Fruit fly (Drosophila melanogaster) whole organism, embryonic: ENCODE measurements around the gene Edg78E.
A peak's percentile ranks its signal among the peaks of the same experiment; 100 is the strongest.

ENCODE experiments used
- ATbp ChIP-seq: fragments of 200-800 bp; sonication (Bioruptor generic); optimal IDR thresholded peaks from 2 replicates; lab custom pipeline; 2017; ENCODE audit warnings: missing biosample characterization, mild to moderate bottlenecking, missing genetic modification characterization, missing genetic modification reagents
- Adf1 ChIP-seq: fragments of 200-800 bp; sonication (Bioruptor generic); IDR thresholded peaks from 2 replicates; pipeline ENCODE4 v1.3.6; 2022; ENCODE audit warnings: missing biosample characterization, missing genetic modification characterization
- CG10959 ChIP-seq: fragments of 200-800 bp; sonication (Bioruptor generic); IDR thresholded peaks from 2 replicates; pipeline ENCODE4 v1.3.6; 2022; ENCODE audit warnings: missing biosample characterization, missing genetic modification characterization
- CG11696 ChIP-seq: fragments of 200-800 bp; sonication (Bioruptor generic); IDR thresholded peaks from 2 replicates; pipeline ENCODE4 v1.3.6; 2022; ENCODE audit warnings: missing biosample characterization, missing genetic modification characterization
- CG12391 ChIP-seq: fragments of 200-800 bp; sonication (Bioruptor generic); optimal IDR thresholded peaks from 3 replicates; lab custom pipeline; 2018; ENCODE audit warnings: missing biosample characterization, mild to moderate bottlenecking, missing genetic modification characterization, moderate library complexity
- CG15479 ChIP-seq: fragments of 200-800 bp; sonication (Bioruptor generic); optimal IDR thresholded peaks from 3 replicates; lab custom pipeline; 2019; ENCODE audit warnings: missing biosample characterization, mild to moderate bottlenecking, missing genetic modification characterization, moderate library complexity
- CG18476 ChIP-seq: fragments of 200-800 bp; sonication (Bioruptor generic); optimal IDR thresholded peaks from 2 replicates; lab custom pipeline; 2016; ENCODE audit warnings: missing biosample characterization, mild to moderate bottlenecking, missing genetic modification characterization
- CG2889 ChIP-seq: fragments of 200-800 bp; sonication (Bioruptor generic); IDR thresholded peaks from 3 replicates; pipeline ENCODE4 v1.3.6; 2022; ENCODE audit warnings: missing biosample characterization, missing genetic modification characterization
- CG31388 ChIP-seq: fragments of 200-800 bp; sonication (Bioruptor generic); optimal IDR thresholded peaks from 2 replicates; lab custom pipeline; 2016; ENCODE audit warnings: missing biosample characterization, missing genetic modification characterization
- CG31441 ChIP-seq: fragments of 200-800 bp; sonication (Bioruptor generic); IDR thresholded peaks from 2 replicates; pipeline ENCODE4 v1.3.6; 2022; ENCODE audit warnings: missing biosample characterization, missing genetic modification characterization
- CG32772 ChIP-seq: fragments of 200-800 bp; sonication (Bioruptor generic); IDR thresholded peaks from 2 replicates; pipeline ENCODE4 v1.3.6; 2022; ENCODE audit warnings: missing biosample characterization, missing genetic modification characterization
- CG4424 ChIP-seq: fragments of 200-800 bp; sonication (Bioruptor generic); optimal IDR thresholded peaks from 3 replicates; lab custom pipeline; 2016; ENCODE audit warnings: missing biosample characterization, missing genetic modification characterization
- CG4617 ChIP-seq: fragments of 200-800 bp; sonication (Bioruptor generic); optimal IDR thresholded peaks from 3 replicates; lab custom pipeline; 2016; ENCODE audit warnings: missing biosample characterization, missing genetic modification characterization, borderline replicate concordance
- CG6854 ChIP-seq: fragments of 200-800 bp; sonication (Bioruptor generic); optimal IDR thresholded peaks from 3 replicates; lab custom pipeline; 2017; ENCODE audit warnings: missing biosample characterization, mild to moderate bottlenecking, missing genetic modification characterization
- D ChIP-seq, 2 experiments: fragments of 200-800 bp in 1 of 2; fragments of >200 bp in 1 of 2; sonication (Bioruptor generic) in 1 of 2; optimal IDR thresholded peaks; 2 replicates in 1 of 2; 3 replicates in 1 of 2; lab custom pipeline; 2017; ENCODE audit warnings: mild to moderate bottlenecking in 1 of 2, missing biosample characterization in 1 of 2, missing genetic modification characterization in 1 of 2, missing genetic modification reagents in 1 of 2
- Dp ChIP-seq: fragments of 200-800 bp; sonication (Bioruptor generic); optimal IDR thresholded peaks from 2 replicates; lab custom pipeline; 2018; ENCODE audit warnings: missing biosample characterization, mild to moderate bottlenecking, missing genetic modification characterization, moderate library complexity
- Fer2 ChIP-seq: fragments of 200-800 bp; sonication (Bioruptor generic); optimal IDR thresholded peaks from 2 replicates; lab custom pipeline; 2018; ENCODE audit warnings: missing biosample characterization, mild to moderate bottlenecking, missing genetic modification characterization, moderate library complexity
- Hand ChIP-seq: fragments of 200-800 bp; sonication (Bioruptor generic); optimal IDR thresholded peaks from 2 replicates; lab custom pipeline; 2017; ENCODE audit warnings: mild to moderate bottlenecking, missing biosample characterization, missing genetic modification reagents, missing genetic modification characterization
- Hr51 ChIP-seq, 2 experiments: fragments of 200-800 bp; sonication (Bioruptor generic); optimal IDR thresholded peaks; 2 replicates in 1 of 2; 3 replicates in 1 of 2; lab custom pipeline; 2016 to 2018; ENCODE audit warnings: missing biosample characterization in 2 of 2, missing genetic modification characterization in 2 of 2, mild to moderate bottlenecking in 1 of 2, moderate library complexity in 1 of 2
- Neu2 ChIP-seq: fragments of 200-800 bp; sonication (Bioruptor generic); optimal IDR thresholded peaks from 3 replicates; lab custom pipeline; 2016; ENCODE audit warnings: missing biosample characterization, missing genetic modification characterization, borderline replicate concordance
- Nf-YB ChIP-seq: fragments of 200-800 bp; sonication (Bioruptor generic); optimal IDR thresholded peaks from 3 replicates; lab custom pipeline; 2019; ENCODE audit warnings: missing biosample characterization, mild to moderate bottlenecking, missing genetic modification characterization, moderate library complexity
- Sin3A ChIP-seq: fragments of >200 bp; optimal IDR thresholded peaks from 2 replicates; lab custom pipeline; 2018
- Sry-β ChIP-seq: fragments of 200-800 bp; sonication (Bioruptor generic); optimal IDR thresholded peaks from 2 replicates; lab custom pipeline; 2018; ENCODE audit warnings: missing biosample characterization, mild to moderate bottlenecking, missing genetic modification characterization, moderate library complexity
- Vsx1 ChIP-seq: fragments of 200-800 bp; sonication (Bioruptor generic); optimal IDR thresholded peaks from 2 replicates; lab custom pipeline; 2017; ENCODE audit warnings: missing biosample characterization, mild to moderate bottlenecking, missing genetic modification characterization, missing genetic modification reagents
- ash1 ChIP-seq: fragments of 200-800 bp; sonication (Bioruptor generic); optimal IDR thresholded peaks from 2 replicates; lab custom pipeline; 2018; ENCODE audit warnings: missing biosample characterization, mild to moderate bottlenecking, missing genetic modification characterization
- cas ChIP-seq: fragments of 200-800 bp; sonication (Bioruptor generic); IDR thresholded peaks from 2 replicates; pipeline ENCODE4 v1.3.6; 2022; ENCODE audit warnings: missing biosample characterization, missing genetic modification characterization
- cato ChIP-seq: fragments of 200-800 bp; sonication (Bioruptor generic); optimal IDR thresholded peaks from 2 replicates; lab custom pipeline; 2016; ENCODE audit warnings: missing biosample characterization, missing genetic modification characterization, borderline replicate concordance
- chn ChIP-seq: fragments of 200-800 bp; sonication (Bioruptor generic); optimal IDR thresholded peaks from 2 replicates; lab custom pipeline; 2016; ENCODE audit warnings: missing biosample characterization, missing genetic modification characterization
- corto ChIP-seq: fragments of 200-800 bp; sonication (Bioruptor generic); optimal IDR thresholded peaks from 2 replicates; lab custom pipeline; 2016; ENCODE audit warnings: missing biosample characterization, mild to moderate bottlenecking, missing genetic modification characterization, moderate library complexity
- en ChIP-seq: fragments of 200-800 bp; sonication (Bioruptor generic); optimal IDR thresholded peaks from 2 replicates; lab custom pipeline; 2016; ENCODE audit warnings: missing biosample characterization, missing genetic modification characterization
- eyg ChIP-seq: fragments of 200-800 bp; sonication (Bioruptor generic); optimal IDR thresholded peaks from 3 replicates; lab custom pipeline; 2016; ENCODE audit warnings: missing biosample characterization, missing genetic modification characterization
- hbn ChIP-seq: fragments of 200-800 bp; sonication (Bioruptor generic); IDR thresholded peaks from 2 replicates; pipeline ENCODE4 v1.3.6; 2022; ENCODE audit warnings: missing biosample characterization, missing genetic modification characterization; ENCODE audit not compliant: partially characterized antibody
- inv ChIP-seq: fragments of 200-800 bp; sonication (Bioruptor generic); IDR thresholded peaks from 2 replicates; pipeline ENCODE4 v1.3.6; 2022; ENCODE audit warnings: missing biosample characterization, missing genetic modification characterization; ENCODE audit not compliant: partially characterized antibody
- lov ChIP-seq, 2 experiments: fragments of 200-800 bp in 1 of 2; fragments of >200 bp in 1 of 2; sonication (Bioruptor generic) in 1 of 2; IDR thresholded peaks in 1 of 2; optimal IDR thresholded peaks in 1 of 2; 2 replicates in 1 of 2; 3 replicates in 1 of 2; pipeline versions ENCODE4 v1.3.6 to Lab custom; 2017 to 2022; ENCODE audit warnings: missing biosample characterization in 1 of 2, missing genetic modification characterization in 1 of 2
- maf-S ChIP-seq: fragments of 200-800 bp; sonication (Bioruptor generic); optimal IDR thresholded peaks from 2 replicates; lab custom pipeline; 2016; ENCODE audit warnings: missing biosample characterization, missing genetic modification characterization
- prd ChIP-seq, 3 experiments: fragments of >200 bp in 2 of 3; fragments of 200-800 bp in 1 of 3; sonication (Bioruptor generic) in 1 of 3; optimal IDR thresholded peaks in 2 of 3; IDR thresholded peaks in 1 of 3; 2 replicates in 2 of 3; 3 replicates in 1 of 3; pipeline versions ENCODE4 v1.3.6 to Lab custom; 2017 to 2022; ENCODE audit warnings: missing biosample characterization in 1 of 3, missing genetic modification characterization in 1 of 3
- psq ChIP-seq: fragments of 200-800 bp; sonication (Bioruptor generic); optimal IDR thresholded peaks from 2 replicates; lab custom pipeline; 2017; ENCODE audit warnings: missing biosample characterization, missing genetic modification characterization
- pum ChIP-seq: fragments of 200-800 bp; sonication (Bioruptor generic); optimal IDR thresholded peaks from 2 replicates; lab custom pipeline; 2016; ENCODE audit warnings: missing biosample characterization, missing genetic modification characterization
- pzg ChIP-seq: fragments of 200-800 bp; sonication (Bioruptor generic); optimal IDR thresholded peaks from 3 replicates; lab custom pipeline; 2018; ENCODE audit warnings: missing biosample characterization, mild to moderate bottlenecking, missing genetic modification characterization, moderate library complexity
- repo ChIP-seq: fragments of 200-800 bp; sonication (Bioruptor generic); optimal IDR thresholded peaks from 2 replicates; lab custom pipeline; 2016; ENCODE audit warnings: missing biosample characterization, missing genetic modification characterization
- ro ChIP-seq: fragments of 200-800 bp; sonication (Bioruptor generic); IDR thresholded peaks from 2 replicates; pipeline ENCODE4 v1.3.6; 2022; ENCODE audit warnings: missing biosample characterization, missing genetic modification characterization
- run ChIP-seq: fragments of 200-800 bp; sonication (Bioruptor generic); optimal IDR thresholded peaks from 3 replicates; lab custom pipeline; 2018; ENCODE audit warnings: missing biosample characterization, mild to moderate bottlenecking, missing genetic modification characterization
- scrt ChIP-seq: fragments of 200-800 bp; sonication (Bioruptor generic); optimal IDR thresholded peaks from 2 replicates; lab custom pipeline; 2018; ENCODE audit warnings: missing biosample characterization, mild to moderate bottlenecking, missing genetic modification characterization, moderate library complexity
- sd ChIP-seq: fragments of 200-800 bp; sonication (Bioruptor generic); optimal IDR thresholded peaks from 3 replicates; lab custom pipeline; 2018; ENCODE audit warnings: missing biosample characterization, mild to moderate bottlenecking, missing genetic modification characterization, moderate library complexity
- sens-2 ChIP-seq: fragments of 200-800 bp; sonication (Bioruptor generic); IDR thresholded peaks from 2 replicates; pipeline ENCODE4 v1.3.6; 2022; ENCODE audit warnings: missing biosample characterization, missing genetic modification characterization
- shn ChIP-seq: fragments of 200-800 bp; sonication (Bioruptor generic); optimal IDR thresholded peaks from 3 replicates; lab custom pipeline; 2016; ENCODE audit warnings: missing biosample characterization, missing genetic modification characterization
- slbo ChIP-seq: fragments of 200-800 bp; sonication (Bioruptor generic); IDR thresholded peaks from 2 replicates; pipeline ENCODE4 v1.3.6; 2022; ENCODE audit warnings: missing biosample characterization, missing genetic modification characterization
- usp ChIP-seq: fragments of >200 bp; optimal IDR thresholded peaks from 2 replicates; lab custom pipeline; 2017; ENCODE audit warnings: missing biosample characterization, missing genetic modification characterization
- vvl ChIP-seq: fragments of 200-800 bp; sonication (Bioruptor generic); IDR thresholded peaks from 2 replicates; pipeline ENCODE4 v1.3.6; 2022; ENCODE audit warnings: missing biosample characterization, missing genetic modification characterization

Edg78E gene

dm6 chr3L:21304400-21304799 is 6.8 kb upstream of the Edg78E start, which contains the start of the genes CG11309 and CG7632 (continued):
- TF ChIP-seq CG31441 = peak; percentile 100
- peak; percentile 97 for TF ChIP-seq maf-S
- TF ChIP-seq CG4424 (GFP tag; lab: Kevin White, UChicago) = peak; percentile 99
- TF ChIP-seq CG6854 (GFP tag; lab: Kevin White, UChicago) = peak; percentile 100
- TF ChIP-seq ro (GFP tag; lab: Robert Waterston, UW) = peak; percentile 81
- peak; percentile 95 for TF ChIP-seq shn (GFP tag; lab: Kevin White, UChicago)
- TF ChIP-seq slbo (GFP tag; lab: Robert Waterston, UW) = peak; percentile 94
- peak; percentile 99 for TF ChIP-seq ATbp (GFP tag; lab: Kevin White, UChicago)
- no peak for TF ChIP-seq inv (GFP tag; lab: Robert Waterston, UW)
- peak; percentile 98 for TF ChIP-seq Vsx1 (GFP tag; lab: Kevin White, UChicago)
- TF ChIP-seq CG31388 (GFP tag; lab: Kevin White, UChicago) = peak; percentile 95
- peak; percentile 100 for TF ChIP-seq CG12391 (tag; lab: Kevin White, UChicago)
- peak; percentile 95 for TF ChIP-seq CG11696 (GFP tag; lab: Robert Waterston, UW)
- TF ChIP-seq eyg (GFP tag; lab: Kevin White, UChicago) = peak; percentile 98
- TF ChIP-seq scrt (GFP tag; lab: Kevin White, UChicago) = peak; percentile 99
- TF ChIP-seq corto (GFP tag; lab: Kevin White, UChicago) = peak; percentile 99
- peak; percentile 99 for TF ChIP-seq sens-2 (GFP tag; lab: Robert Waterston, UW)
- TF ChIP-seq cato = peak; percentile 98
- no peak for TF ChIP-seq usp (GFP tag; lab: Kevin White, UChicago)
- TF ChIP-seq pzg (GFP tag; lab: Kevin White, UChicago) = peak; percentile 67
- TF ChIP-seq psq = peak; percentile 93
- peak; percentile 98 for TF ChIP-seq CG18476
- TF ChIP-seq CG15479 = peak; percentile 81
- TF ChIP-seq sd (tag; lab: Kevin White, UChicago) = peak; percentile 96
- no peak for TF ChIP-seq D (optimal IDR thresholded peaks at IDR 0.05; lab: Kevin White, UChicago)
- peak; percentile 99 for TF ChIP-seq D (GFP tag; optimal IDR thresholded peaks at IDR 0.05; lab: Kevin White, UChicago)
- TF ChIP-seq Sin3A (lab: Kevin White, UChicago) = peak; percentile 9
- peak; percentile 100 for TF ChIP-seq vvl (GFP tag; lab: Robert Waterston, UW)
- TF ChIP-seq Sry-β (GFP tag; lab: Kevin White, UChicago) = peak; percentile 81
- TF ChIP-seq run (tag; lab: Kevin White, UChicago) = peak; percentile 99
- peak; percentile 93 for TF ChIP-seq Nf-YB
- peak; percentile 94 for TF ChIP-seq CG2889
- TF ChIP-seq repo = peak; percentile 98
- peak; percentile 97 for TF ChIP-seq CG10959
- TF ChIP-seq Adf1 (GFP tag; lab: Robert Waterston, UW) = peak; percentile 83
- TF ChIP-seq hbn (GFP tag; lab: Robert Waterston, UW) = peak; percentile 36; the same call in 1 of the 2 replicates
- TF ChIP-seq Hr51 (GFP tag; optimal IDR thresholded peaks at IDR 0.05; lab: Kevin White, UChicago) = peak; percentile 97 to 100
- peak; percentile 99 for TF ChIP-seq en (GFP tag; lab: Kevin White, UChicago)
- peak; percentile 99 for TF ChIP-seq Hand (GFP tag; lab: Kevin White, UChicago)
- TF ChIP-seq ash1 (GFP tag; lab: Kevin White, UChicago) = peak; percentile 98
- TF ChIP-seq Neu2 (GFP tag; lab: Kevin White, UChicago) = peak; percentile 96
- peak; percentile 93 for TF ChIP-seq CG32772
- TF ChIP-seq lov (optimal IDR thresholded peaks at IDR 0.05; lab: Kevin White, UChicago) = no peak
- TF ChIP-seq lov (GFP tag; IDR thresholded peaks at IDR 0.05; lab: Robert Waterston, UW) = peak; percentile 99
- no peak for TF ChIP-seq prd (optimal IDR thresholded peaks at IDR 0.05; lab: Kevin White, UChicago)
- TF ChIP-seq prd (GFP tag; IDR thresholded peaks at IDR 0.05; lab: Robert Waterston, UW) = peak; percentile 97
- TF ChIP-seq cas (GFP tag; lab: Robert Waterston, UW) = peak; percentile 97
- TF ChIP-seq Fer2 = peak; percentile 99
- peak; percentile 59 for TF ChIP-seq Dp (GFP tag; lab: Kevin White, UChicago)
- TF ChIP-seq pum (GFP tag; lab: Kevin White, UChicago) = peak; percentile 98
- peak; percentile 98 for TF ChIP-seq chn
- TF ChIP-seq CG4617 (GFP tag; lab: Kevin White, UChicago) = peak; percentile 98
